Fruit fly (Drosophila melanogaster) whole organism, embryonic: ENCODE data around the gene Pld3.

Experiments
- BEAF-32 ChIP-seq: fragments of 200-800 bp; sonication (Bioruptor generic); optimal IDR thresholded peaks from 3 replicates; lab custom pipeline; 2017; ENCODE audit warnings: missing biosample characterization, missing genetic modification characterization, mild to moderate bottlenecking, moderate library complexity, missing genetic modification reagents
- CG10654 ChIP-seq: fragments of 200-800 bp; sonication (Bioruptor generic); optimal IDR thresholded peaks from 2 replicates; lab custom pipeline; 2016; ENCODE audit warnings: missing biosample characterization, missing genetic modification characterization
- CG11695 ChIP-seq: fragments of 200-800 bp; sonication (Bioruptor generic); IDR thresholded peaks from 3 replicates; pipeline ENCODE4 v1.3.6; 2022; ENCODE audit warnings: missing biosample characterization, missing genetic modification characterization
- CG1233 ChIP-seq: fragments of 200-800 bp; sonication (Bioruptor generic); optimal IDR thresholded peaks from 4 replicates; lab custom pipeline; 2018; ENCODE audit warnings: missing biosample characterization, mild to moderate bottlenecking, missing genetic modification characterization
- CG12942 ChIP-seq: fragments of 200-800 bp; sonication (Bioruptor generic); optimal IDR thresholded peaks from 3 replicates; lab custom pipeline; 2016; ENCODE audit warnings: missing biosample characterization, missing genetic modification characterization
- CG13287 ChIP-seq: fragments of 200-800 bp; sonication (Bioruptor generic); IDR thresholded peaks from 2 replicates; pipeline ENCODE4 v1.3.6; 2022; ENCODE audit warnings: missing biosample characterization, missing genetic modification characterization; ENCODE audit not compliant: partially characterized antibody
- CG13424 ChIP-seq: fragments of 200-800 bp; sonication (Bioruptor generic); optimal IDR thresholded peaks from 2 replicates; lab custom pipeline; 2019; ENCODE audit warnings: missing biosample characterization, mild to moderate bottlenecking, missing genetic modification characterization, moderate library complexity
- CG14710 ChIP-seq: fragments of 200-800 bp; sonication (Bioruptor generic); optimal IDR thresholded peaks from 3 replicates; lab custom pipeline; 2019; ENCODE audit warnings: missing biosample characterization, mild to moderate bottlenecking, missing genetic modification characterization, moderate library complexity
- CG15514 ChIP-seq: fragments of 200-800 bp; sonication (Bioruptor generic); optimal IDR thresholded peaks from 3 replicates; lab custom pipeline; 2017; ENCODE audit warnings: missing biosample characterization, missing genetic modification characterization, mild to moderate bottlenecking, moderate library complexity, missing genetic modification reagents
- CG15696 ChIP-seq: fragments of 200-800 bp; sonication (Bioruptor generic); optimal IDR thresholded peaks from 2 replicates; lab custom pipeline; 2019; ENCODE audit warnings: missing biosample characterization, mild to moderate bottlenecking, missing genetic modification characterization, moderate library complexity
- CG16813 ChIP-seq: fragments of 200-800 bp; sonication (Bioruptor generic); IDR thresholded peaks from 3 replicates; pipeline ENCODE4 v1.3.6; 2022; ENCODE audit warnings: missing biosample characterization, missing genetic modification characterization; ENCODE audit not compliant: partially characterized antibody
- CG16815 ChIP-seq: fragments of 200-800 bp; sonication (Bioruptor generic); optimal IDR thresholded peaks from 3 replicates; lab custom pipeline; 2017; ENCODE audit warnings: missing biosample characterization, mild to moderate bottlenecking, missing genetic modification characterization
- CG17361 ChIP-seq: fragments of 200-800 bp; sonication (Bioruptor generic); IDR thresholded peaks from 3 replicates; pipeline ENCODE4 v1.3.6; 2022; ENCODE audit warnings: missing biosample characterization, missing genetic modification characterization
- CG17612 ChIP-seq: fragments of 200-800 bp; sonication (Bioruptor generic); IDR thresholded peaks from 2 replicates; pipeline ENCODE4 v1.3.6; 2022; ENCODE audit warnings: missing biosample characterization, missing genetic modification characterization
- CG18599 ChIP-seq: fragments of 200-800 bp; sonication (Bioruptor generic); optimal IDR thresholded peaks from 3 replicates; lab custom pipeline; 2017; ENCODE audit warnings: missing biosample characterization, missing genetic modification characterization, mild to moderate bottlenecking, moderate library complexity, missing genetic modification reagents
- CG3726 ChIP-seq: fragments of 200-800 bp; sonication (Bioruptor generic); IDR thresholded peaks from 3 replicates; pipeline ENCODE4, ENCODE4 v1.3.6; 2022; ENCODE audit warnings: missing biosample characterization, missing genetic modification characterization
- CG4424 ChIP-seq: fragments of 200-800 bp; sonication (Bioruptor generic); optimal IDR thresholded peaks from 3 replicates; lab custom pipeline; 2016; ENCODE audit warnings: missing biosample characterization, missing genetic modification characterization
- CG4707 ChIP-seq: fragments of 200-800 bp; sonication (Bioruptor generic); optimal IDR thresholded peaks from 2 replicates; lab custom pipeline; 2018; ENCODE audit warnings: missing biosample characterization, mild to moderate bottlenecking, missing genetic modification characterization, moderate library complexity
- CG4820 ChIP-seq: fragments of 200-800 bp; sonication (Bioruptor generic); optimal IDR thresholded peaks from 3 replicates; lab custom pipeline; 2016; ENCODE audit warnings: missing biosample characterization, missing genetic modification characterization
- CG5953 ChIP-seq: fragments of 200-800 bp; sonication (Bioruptor generic); IDR thresholded peaks from 2 replicates; pipeline ENCODE4 v1.3.6; 2022; ENCODE audit warnings: missing biosample characterization, missing genetic modification characterization
- CG6791 ChIP-seq: fragments of 200-800 bp; sonication (Bioruptor generic); IDR thresholded peaks from 3 replicates; pipeline ENCODE4 v1.3.6; 2022; ENCODE audit warnings: missing biosample characterization, missing genetic modification characterization; ENCODE audit not compliant: partially characterized antibody
- CG7357 ChIP-seq: fragments of 200-800 bp; sonication (Bioruptor generic); IDR thresholded peaks from 3 replicates; pipeline ENCODE4 v1.3.6; 2022; ENCODE audit warnings: missing biosample characterization, missing genetic modification characterization
- CG8924 ChIP-seq: fragments of 200-800 bp; optimal IDR thresholded peaks from 3 replicates; lab custom pipeline; 2019; ENCODE audit warnings: missing biosample characterization, mild to moderate bottlenecking, missing genetic modification characterization, moderate library complexity
- Doc3 ChIP-seq: fragments of 200-800 bp; sonication (Bioruptor generic); IDR thresholded peaks from 3 replicates; pipeline ENCODE4 v1.3.6; 2022; ENCODE audit warnings: missing biosample characterization, missing genetic modification characterization; ENCODE audit not compliant: partially characterized antibody
- E2f2 ChIP-seq: fragments of 200-800 bp; sonication (Bioruptor generic); IDR thresholded peaks from 2 replicates; pipeline ENCODE4 v1.3.6; 2022; ENCODE audit warnings: missing biosample characterization, missing genetic modification characterization
- Elba2 ChIP-seq: fragments of 200-800 bp; sonication (Bioruptor generic); optimal IDR thresholded peaks from 3 replicates; lab custom pipeline; 2016; ENCODE audit warnings: missing biosample characterization, missing genetic modification characterization
- Gsc ChIP-seq: fragments of 200-800 bp; sonication (Bioruptor generic); IDR thresholded peaks from 2 replicates; pipeline ENCODE4 v1.3.6; 2022; ENCODE audit warnings: missing biosample characterization, missing genetic modification characterization
- HmgZ ChIP-seq: fragments of 200-800 bp; sonication (Bioruptor generic); optimal IDR thresholded peaks from 2 replicates; lab custom pipeline; 2018; ENCODE audit warnings: missing biosample characterization, mild to moderate bottlenecking, missing genetic modification characterization
- Kr ChIP-seq: fragments of 200-800 bp; sonication (Bioruptor generic); optimal IDR thresholded peaks from 2 replicates; lab custom pipeline; 2017; ENCODE audit warnings: missing biosample characterization, mild to moderate bottlenecking, missing genetic modification characterization
- MTF-1 ChIP-seq: fragments of 200-800 bp; sonication (Bioruptor generic); optimal IDR thresholded peaks from 2 replicates; lab custom pipeline; 2018; ENCODE audit warnings: missing biosample characterization, mild to moderate bottlenecking, missing genetic modification characterization, borderline replicate concordance
- Mrtf ChIP-seq: fragments of 200-800 bp; sonication (Bioruptor generic); IDR thresholded peaks from 3 replicates; pipeline ENCODE4 v1.3.6; 2022; ENCODE audit warnings: missing biosample characterization, missing genetic modification characterization
- Nf-YC ChIP-seq: fragments of 200-800 bp; optimal IDR thresholded peaks from 3 replicates; lab custom pipeline; 2019; ENCODE audit warnings: missing biosample characterization, mild to moderate bottlenecking, missing genetic modification characterization, moderate library complexity
- Pdp1 ChIP-seq, 2 experiments: fragments of 200-800 bp; sonication (Bioruptor generic); optimal IDR thresholded peaks; 3 replicates each; lab custom pipeline; 2016; ENCODE audit warnings: missing biosample characterization in 2 of 2, missing genetic modification characterization in 2 of 2, mild to moderate bottlenecking in 1 of 2, moderate library complexity in 1 of 2
- Taf1 ChIP-seq: fragments of 200-800 bp; sonication (Bioruptor generic); IDR thresholded peaks from 2 replicates; pipeline ENCODE4 v1.3.6; 2022; ENCODE audit warnings: missing biosample characterization, missing genetic modification characterization
- ash1 ChIP-seq: fragments of 200-800 bp; sonication (Bioruptor generic); optimal IDR thresholded peaks from 2 replicates; lab custom pipeline; 2018; ENCODE audit warnings: missing biosample characterization, mild to moderate bottlenecking, missing genetic modification characterization
- corto ChIP-seq: fragments of 200-800 bp; sonication (Bioruptor generic); optimal IDR thresholded peaks from 2 replicates; lab custom pipeline; 2016; ENCODE audit warnings: missing biosample characterization, mild to moderate bottlenecking, missing genetic modification characterization, moderate library complexity
- crp ChIP-seq, 2 experiments: fragments of 200-800 bp; sonication (Bioruptor generic); optimal IDR thresholded peaks; 2 replicates in 1 of 2; 3 replicates in 1 of 2; lab custom pipeline; 2017; ENCODE audit warnings: missing biosample characterization in 2 of 2, missing genetic modification characterization in 2 of 2, mild to moderate bottlenecking in 1 of 2, moderate library complexity in 1 of 2
- dm ChIP-seq: fragments of 200-800 bp; sonication (Bioruptor generic); optimal IDR thresholded peaks from 3 replicates; lab custom pipeline; 2016; ENCODE audit warnings: missing biosample characterization, missing genetic modification characterization
- dmrt99B ChIP-seq: fragments of 200-800 bp; sonication (Bioruptor generic); optimal IDR thresholded peaks from 2 replicates; lab custom pipeline; 2018; ENCODE audit warnings: missing biosample characterization, mild to moderate bottlenecking, missing genetic modification characterization, moderate library complexity
- ewg ChIP-seq: fragments of 200-800 bp; sonication (Bioruptor generic); optimal IDR thresholded peaks from 3 replicates; lab custom pipeline; 2017; ENCODE audit warnings: mild to moderate bottlenecking, missing biosample characterization, missing genetic modification reagents, missing genetic modification characterization
- gro ChIP-seq: fragments of 200-800 bp; sonication (Bioruptor generic); optimal IDR thresholded peaks from 2 replicates; lab custom pipeline; 2016; ENCODE audit warnings: missing biosample characterization, missing genetic modification characterization
- ken ChIP-seq: fragments of 200-800 bp; sonication (Bioruptor generic); IDR thresholded peaks from 3 replicates; pipeline ENCODE4 v1.3.6; 2022; ENCODE audit warnings: missing biosample characterization, missing genetic modification characterization
- knrl ChIP-seq: fragments of 200-800 bp; sonication (Bioruptor generic); IDR thresholded peaks from 3 replicates; pipeline ENCODE4 v1.3.6; 2022; ENCODE audit warnings: missing biosample characterization, missing genetic modification characterization; ENCODE audit not compliant: partially characterized antibody
- org-1 ChIP-seq: fragments of 200-800 bp; sonication (Bioruptor generic); optimal IDR thresholded peaks from 2 replicates; lab custom pipeline; 2017; ENCODE audit warnings: missing biosample characterization, missing genetic modification characterization
- pum ChIP-seq: fragments of 200-800 bp; sonication (Bioruptor generic); optimal IDR thresholded peaks from 2 replicates; lab custom pipeline; 2016; ENCODE audit warnings: missing biosample characterization, missing genetic modification characterization
- slp2 ChIP-seq: fragments of 200-800 bp; sonication (Bioruptor generic); optimal IDR thresholded peaks from 2 replicates; lab custom pipeline; 2016; ENCODE audit warnings: missing biosample characterization, missing genetic modification characterization
- tio ChIP-seq: fragments of 200-800 bp; sonication (Bioruptor generic); optimal IDR thresholded peaks from 2 replicates; lab custom pipeline; 2017; ENCODE audit warnings: missing biosample characterization, missing genetic modification characterization, inconsistent platforms
- trh ChIP-seq: fragments of 200-800 bp; sonication (Bioruptor generic); optimal IDR thresholded peaks from 2 replicates; lab custom pipeline; 2016; ENCODE audit warnings: missing biosample characterization, missing genetic modification characterization
- wor ChIP-seq: fragments of 200-800 bp; sonication (Bioruptor generic); IDR thresholded peaks from 2 replicates; pipeline ENCODE4 v1.3.6; 2022; ENCODE audit warnings: missing biosample characterization, missing genetic modification characterization

Gene Pld3

DNA sequence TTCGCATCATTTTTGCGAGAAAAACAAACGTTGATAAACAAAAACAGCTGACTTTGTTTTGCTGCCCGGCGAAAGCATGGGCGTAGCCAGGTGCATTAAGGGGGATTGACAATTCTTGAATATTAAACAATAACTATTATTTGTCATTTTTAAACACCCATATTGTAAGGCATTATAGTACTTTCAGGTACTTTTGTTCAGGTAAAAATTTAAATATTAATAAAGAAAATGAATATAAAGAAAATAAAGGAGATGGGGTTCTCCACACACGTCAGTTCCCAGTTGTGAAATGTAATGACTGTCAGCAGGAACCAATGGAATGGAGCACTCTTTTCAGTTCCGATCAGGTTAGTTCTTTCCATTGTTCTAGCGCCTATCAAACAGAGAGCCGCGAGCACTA is at the start of gene Pld3, which contains the start of gene Coq3 (continued):
- TF ChIP-seq ewg (GFP tag; lab: Kevin White, UChicago): peak; percentile 54
- peak; percentile 3 for TF ChIP-seq BEAF-32 (GFP tag; lab: Kevin White, UChicago)
- TF ChIP-seq CG7357 (GFP tag; lab: Robert Waterston, UW): peak; percentile 66
- no peak for TF ChIP-seq Doc3 (GFP tag; lab: Robert Waterston, UW)
- TF ChIP-seq HmgZ (tag; lab: Kevin White, UChicago): peak; percentile 89
- TF ChIP-seq ken (GFP tag; lab: Robert Waterston, UW): peak; percentile 61; the same call in 2 of the 3 replicates
- TF ChIP-seq CG13287 (GFP tag; lab: Robert Waterston, UW): no peak
- TF ChIP-seq wor (GFP tag; lab: Robert Waterston, UW): no peak
- peak; percentile 85 for TF ChIP-seq CG13424 (tag; lab: Kevin White, UChicago)
- peak; percentile 77 for TF ChIP-seq CG15696
- peak; percentile 61 for TF ChIP-seq CG4707
- TF ChIP-seq CG4424: peak; percentile 82
- peak; percentile 55 to 66 for TF ChIP-seq Pdp1 (GFP tag; optimal IDR thresholded peaks at IDR 0.05; lab: Kevin White, UChicago)
- TF ChIP-seq CG1233 (GFP tag; lab: Kevin White, UChicago): peak; percentile 78
- peak; percentile 69; the same call in 1 of the 3 replicates for TF ChIP-seq Mrtf
- TF ChIP-seq CG6791 (GFP tag; lab: Robert Waterston, UW): no peak
- no peak for TF ChIP-seq CG16813 (GFP tag; lab: Robert Waterston, UW)
- TF ChIP-seq CG17612 (GFP tag; lab: Robert Waterston, UW): no peak
- peak; percentile 32 for TF ChIP-seq MTF-1 (GFP tag; lab: Kevin White, UChicago)
- TF ChIP-seq slp2 (GFP tag; lab: Kevin White, UChicago): peak; percentile 48
- peak; percentile 87 for TF ChIP-seq CG17361 (GFP tag; lab: Robert Waterston, UW)
- TF ChIP-seq ash1 (GFP tag; lab: Kevin White, UChicago): peak; percentile 37
- TF ChIP-seq CG4820 (GFP tag; lab: Kevin White, UChicago): peak; percentile 69
- peak; percentile 71 for TF ChIP-seq E2f2 (GFP tag; lab: Robert Waterston, UW)
- peak; percentile 86 for TF ChIP-seq dmrt99B
- TF ChIP-seq Nf-YC (tag; lab: Kevin White, UChicago): peak; percentile 66
- peak; percentile 61; the same call in 1 of the 2 replicates for TF ChIP-seq CG5953 (GFP tag; lab: Robert Waterston, UW)
- TF ChIP-seq trh (GFP tag; lab: Kevin White, UChicago): peak; percentile 19
- TF ChIP-seq CG15514 (GFP tag; lab: Kevin White, UChicago): peak; percentile 97
- TF ChIP-seq CG12942 (GFP tag; lab: Kevin White, UChicago): peak; percentile 69
- TF ChIP-seq crp (GFP tag; optimal IDR thresholded peaks at IDR 0.05; lab: Kevin White, UChicago): peak; percentile 41 to 86
- peak; percentile 83 for TF ChIP-seq CG8924 (tag; lab: Kevin White, UChicago)
- TF ChIP-seq CG16815 (GFP tag; lab: Kevin White, UChicago): peak; percentile 73
- TF ChIP-seq gro (GFP tag; lab: Kevin White, UChicago): peak; percentile 75
- TF ChIP-seq CG3726 (GFP tag; lab: Robert Waterston, UW): 0 out of 3 replicates have a peak, but pooled peaks have one; percentile 57
- TF ChIP-seq knrl (GFP tag; lab: Robert Waterston, UW): no peak
- no peak for TF ChIP-seq Kr (GFP tag; lab: Kevin White, UChicago)
- TF ChIP-seq pum (GFP tag; lab: Kevin White, UChicago): peak; percentile 54
- peak; percentile 77 for TF ChIP-seq tio (GFP tag; lab: Kevin White, UChicago)
- TF ChIP-seq CG10654 (GFP tag; lab: Kevin White, UChicago): peak; percentile 83
- TF ChIP-seq Elba2 (GFP tag; lab: Kevin White, UChicago): no peak
- peak; percentile 77 for TF ChIP-seq CG14710
- no peak for TF ChIP-seq corto (GFP tag; lab: Kevin White, UChicago)
- no peak for TF ChIP-seq dm (GFP tag; lab: Kevin White, UChicago)
- TF ChIP-seq CG18599 (GFP tag; lab: Kevin White, UChicago): peak; percentile 93
- TF ChIP-seq org-1: peak; percentile 57
- no peak for TF ChIP-seq Taf1 (GFP tag; lab: Robert Waterston, UW)
- peak; percentile 85 for TF ChIP-seq CG11695 (GFP tag; lab: Robert Waterston, UW)
- no peak for TF ChIP-seq Gsc (GFP tag; lab: Robert Waterston, UW)
